Worm (Caenorhabditis elegans) whole organism, young adult: ENCODE results near the gene C50C3.1.
A peak's percentile ranks its signal among the peaks of the same experiment; 100 is the strongest.

Experiments used
- B0261.1 ChIP-seq: sonication (generic microtip); optimal IDR thresholded peaks from 2 replicates; lab custom pipeline; 2016; ENCODE audit warnings: mild to moderate bottlenecking, missing genetic modification characterization, moderate library complexity, missing compliant biosample characterization
- B0336.3 ChIP-seq: fragments of 200-800 bp; sonication (Bioruptor generic); IDR thresholded peaks from 2 replicates; pipeline ENCODE4 v1.3.6; 2022; ENCODE audit warnings: missing genetic modification characterization, missing compliant biosample characterization
- F10E7.11 ChIP-seq: sonication (generic microtip); optimal IDR thresholded peaks from 2 replicates; lab custom pipeline; 2017; ENCODE audit warnings: mild to moderate bottlenecking, missing genetic modification characterization, moderate library complexity, missing compliant biosample characterization
- F22D6.2 ChIP-seq: sonication (generic microtip); optimal IDR thresholded peaks from 2 replicates; lab custom pipeline; 2016; ENCODE audit warnings: mild to moderate bottlenecking, missing genetic modification characterization, missing compliant biosample characterization
- F23B12.7 ChIP-seq: sonication (generic microtip); optimal IDR thresholded peaks from 2 replicates; lab custom pipeline; 2017; ENCODE audit warnings: missing genetic modification characterization, mild to moderate bottlenecking, missing compliant biosample characterization, antibody characterized with exemption, moderate library complexity; ENCODE audit not compliant: insufficient read depth
- F33H1.4 ChIP-seq: fragments of 200-800 bp; sonication (Bioruptor generic); IDR thresholded peaks from 2 replicates; pipeline ENCODE4 v1.3.6; 2022; ENCODE audit warnings: missing genetic modification reagents, missing genetic modification characterization, missing compliant biosample characterization
- F39B2.1 ChIP-seq: fragments of 200-800 bp; sonication (Bioruptor generic); IDR thresholded peaks from 2 replicates; pipeline ENCODE4 v1.3.6; 2022; ENCODE audit warnings: missing genetic modification reagents, missing genetic modification characterization, missing compliant biosample characterization
- F49E8.2 ChIP-seq: sonication (generic microtip); optimal IDR thresholded peaks from 3 replicates; lab custom pipeline; 2017; ENCODE audit warnings: missing genetic modification characterization, mild to moderate bottlenecking, missing compliant biosample characterization, antibody characterized with exemption, moderate library complexity; ENCODE audit not compliant: insufficient read depth
- K12H6.12 ChIP-seq: fragments of 200-800 bp; sonication (Bioruptor generic); optimal IDR thresholded peaks from 2 replicates; lab custom pipeline; 2018; ENCODE audit warnings: mild to moderate bottlenecking, missing genetic modification characterization, missing compliant biosample characterization
- T26A5.8 ChIP-seq: sonication (generic microtip); optimal IDR thresholded peaks from 2 replicates; lab custom pipeline; 2016; ENCODE audit warnings: missing genetic modification characterization, missing compliant biosample characterization
- Y53F4B.3 ChIP-seq: fragments of 200-800 bp; sonication (Bioruptor generic); IDR thresholded peaks from 2 replicates; pipeline ENCODE4 v1.3.6; 2022; ENCODE audit warnings: missing genetic modification reagents, missing genetic modification characterization, missing compliant biosample characterization
- Y56A3A.18 ChIP-seq: fragments of 200-800 bp; sonication (Bioruptor generic); IDR thresholded peaks from 2 replicates; pipeline ENCODE4 v1.3.6; 2022; ENCODE audit warnings: missing genetic modification reagents, missing genetic modification characterization, missing compliant biosample characterization
- Y79H2A.3 ChIP-seq: fragments of 200-800 bp; sonication (Bioruptor generic); conservative IDR thresholded peaks from 2 replicates; pipeline ENCODE4 v1.3.6; 2022; ENCODE audit warnings: missing genetic modification reagents, missing genetic modification characterization, missing compliant biosample characterization
- aptf-2 ChIP-seq: fragments of 200-800 bp; sonication (Bioruptor generic); conservative IDR thresholded peaks from 2 replicates; pipeline ENCODE4 v1.3.6; 2022; ENCODE audit warnings: missing genetic modification reagents, missing genetic modification characterization, missing compliant biosample characterization
- bed-2 ChIP-seq: fragments of 200-800 bp; sonication (Bioruptor generic); IDR thresholded peaks from 2 replicates; pipeline ENCODE4 v1.3.6; 2022; ENCODE audit warnings: missing genetic modification reagents, missing genetic modification characterization, missing compliant biosample characterization
- ccch-3 ChIP-seq: fragments of 200-800 bp; sonication (Bioruptor generic); optimal IDR thresholded peaks from 2 replicates; lab custom pipeline; 2018; ENCODE audit warnings: mild to moderate bottlenecking, missing genetic modification characterization, missing compliant biosample characterization
- cebp-1 ChIP-seq, 2 experiments: fragments of 200-800 bp in 1 of 2; sonication (Bioruptor generic) in 1 of 2; sonication (generic microtip) in 1 of 2; IDR thresholded peaks in 1 of 2; optimal IDR thresholded peaks in 1 of 2; 2 replicates each; pipeline versions ENCODE4 v1.3.6 to Lab custom; 2017 to 2022; ENCODE audit warnings: missing compliant biosample characterization in 2 of 2, missing genetic modification characterization in 2 of 2, mild to moderate bottlenecking in 1 of 2, missing genetic modification reagents in 1 of 2, moderate library complexity in 1 of 2
- chd-7 ChIP-seq: sonication (generic microtip); optimal IDR thresholded peaks from 2 replicates; lab custom pipeline; 2016; ENCODE audit warnings: mild to moderate bottlenecking, missing genetic modification characterization, moderate library complexity, missing compliant biosample characterization
- efl-1 ChIP-seq: fragments of 150-350 bp; optimal IDR thresholded peaks from 2 replicates; lab custom pipeline; 2014; ENCODE audit warnings: missing biosample characterization, missing genetic modification reagents, missing genetic modification characterization
- egl-44 ChIP-seq: fragments of 200-800 bp; sonication (Bioruptor generic); IDR thresholded peaks from 2 replicates; pipeline ENCODE4 v1.3.6; 2022; ENCODE audit warnings: missing genetic modification reagents, missing genetic modification characterization, missing compliant biosample characterization
- ekl-4 ChIP-seq: fragments of 200-800 bp; sonication (Bioruptor generic); IDR thresholded peaks from 2 replicates; pipeline ENCODE4 v1.3.6; 2022; ENCODE audit warnings: missing genetic modification reagents, missing genetic modification characterization, missing compliant biosample characterization
- him-1 ChIP-seq: sonication (generic microtip); optimal IDR thresholded peaks from 2 replicates; lab custom pipeline; 2016; ENCODE audit warnings: missing genotype, missing genetic modification reagents, missing genetic modification characterization, missing compliant biosample characterization
- hrde-1 ChIP-seq: sonication (generic microtip); optimal IDR thresholded peaks from 2 replicates; lab custom pipeline; 2016; ENCODE audit warnings: missing genetic modification characterization, mild to moderate bottlenecking, missing compliant biosample characterization, moderate library complexity, missing genotype, missing genetic modification reagents, borderline replicate concordance
- hsf-1 ChIP-seq: fragments of 200-800 bp; sonication (Bioruptor generic); IDR thresholded peaks from 2 replicates; pipeline ENCODE4 v1.3.6; 2022; ENCODE audit warnings: missing genetic modification reagents, missing genetic modification characterization, missing compliant biosample characterization
- lin-26 ChIP-seq: fragments of 200-800 bp; sonication (Bioruptor generic); IDR thresholded peaks from 2 replicates; pipeline ENCODE4 v1.3.6; 2022; ENCODE audit warnings: missing genetic modification reagents, missing genetic modification characterization, missing compliant biosample characterization
- lin-54 ChIP-seq: fragments of 200-800 bp; sonication (Bioruptor generic); optimal IDR thresholded peaks from 2 replicates; lab custom pipeline; 2018; ENCODE audit warnings: mild to moderate bottlenecking, missing genetic modification characterization, missing compliant biosample characterization
- madf-10 ChIP-seq: sonication (generic microtip); optimal IDR thresholded peaks from 2 replicates; lab custom pipeline; 2016; ENCODE audit warnings: mild to moderate bottlenecking, missing genetic modification characterization, missing compliant biosample characterization
- madf-3 ChIP-seq: fragments of 200-800 bp; sonication (Bioruptor generic); IDR thresholded peaks from 2 replicates; pipeline ENCODE4 v1.3.6; 2022; ENCODE audit warnings: missing genetic modification reagents, missing genetic modification characterization, missing compliant biosample characterization
- madf-6 ChIP-seq: fragments of 200-800 bp; sonication (Bioruptor generic); IDR thresholded peaks from 2 replicates; pipeline ENCODE4 v1.3.6; 2022; ENCODE audit warnings: missing genetic modification reagents, missing genetic modification characterization, missing compliant biosample characterization
- mcd-1 ChIP-seq: fragments of 200-800 bp; sonication (Bioruptor generic); IDR thresholded peaks from 2 replicates; pipeline ENCODE4 v1.3.6; 2022; ENCODE audit warnings: missing genetic modification reagents, missing genetic modification characterization, missing compliant biosample characterization
- mel-28 ChIP-seq: sonication (generic microtip); optimal IDR thresholded peaks from 2 replicates; lab custom pipeline; 2016; ENCODE audit warnings: borderline replicate concordance, mild to moderate bottlenecking, missing genetic modification characterization, missing compliant biosample characterization
- nfya-1 ChIP-seq: sonication (generic microtip); optimal IDR thresholded peaks from 2 replicates; lab custom pipeline; 2017; ENCODE audit warnings: antibody characterized with exemption, missing compliant biosample characterization, missing genetic modification characterization, borderline replicate concordance; ENCODE audit not compliant: insufficient read depth
- nhr-90 ChIP-seq: sonication (generic microtip); optimal IDR thresholded peaks from 2 replicates; lab custom pipeline; 2016; ENCODE audit warnings: missing genotype, mild to moderate bottlenecking, missing genetic modification characterization, missing compliant biosample characterization
- repo-1 ChIP-seq: sonication (generic microtip); optimal IDR thresholded peaks from 2 replicates; lab custom pipeline; 2017; ENCODE audit warnings: mild to moderate bottlenecking, missing genetic modification characterization, missing compliant biosample characterization
- rpc-1 ChIP-seq, 2 experiments: fragments of 150-350 bp in 1 of 2; sonication (generic microtip) in 1 of 2; optimal IDR thresholded peaks; 2 replicates each; lab custom pipeline; 2014 to 2018; ENCODE audit warnings: missing biosample characterization in 1 of 2, missing genetic modification characterization in 1 of 2, missing genetic modification reagents in 1 of 2, missing genotype in 1 of 2
- sdz-38 ChIP-seq: sonication (generic microtip); optimal IDR thresholded peaks from 2 replicates; lab custom pipeline; 2016; ENCODE audit warnings: missing genotype, missing genetic modification characterization, missing compliant biosample characterization
- sea-2 ChIP-seq: fragments of 200-800 bp; sonication (Bioruptor generic); IDR thresholded peaks from 2 replicates; pipeline ENCODE4 v1.3.6; 2022; ENCODE audit warnings: missing genetic modification characterization, missing compliant biosample characterization
- snpc-1.3 ChIP-seq: sonication (generic microtip); optimal IDR thresholded peaks from 2 replicates; lab custom pipeline; 2017; ENCODE audit warnings: missing genetic modification characterization, mild to moderate bottlenecking, missing compliant biosample characterization, antibody characterized with exemption, moderate library complexity, missing genotype, missing genetic modification reagents; ENCODE audit not compliant: insufficient read depth
- snpc-3.4 ChIP-seq: sonication (generic microtip); optimal IDR thresholded peaks from 2 replicates; lab custom pipeline; 2017; ENCODE audit warnings: missing genetic modification characterization, mild to moderate bottlenecking, missing compliant biosample characterization, antibody characterized with exemption, moderate library complexity, missing genotype, missing genetic modification reagents
- snpc-4 ChIP-seq, 5 experiments: fragments of 150-350 bp in 1 of 5; sonication (generic microtip) in 4 of 5; optimal IDR thresholded peaks; 2 replicates each; lab custom pipeline; 2014 to 2018; ENCODE audit warnings: missing genetic modification characterization in 5 of 5, missing biosample characterization in 3 of 5, antibody characterized with exemption in 2 of 5, mild to moderate bottlenecking in 2 of 5, missing compliant biosample characterization in 2 of 5, missing genotype in 2 of 5, moderate library complexity in 2 of 5, missing genetic modification reagents in 1 of 5
- tbx-9 ChIP-seq: sonication (generic microtip); optimal IDR thresholded peaks from 2 replicates; lab custom pipeline; 2016; ENCODE audit warnings: borderline replicate concordance, missing genetic modification characterization, inconsistent platforms, missing compliant biosample characterization
- tlf-1 ChIP-seq: fragments of 200-800 bp; sonication (Bioruptor generic); optimal IDR thresholded peaks from 2 replicates; lab custom pipeline; 2018; ENCODE audit warnings: mild to moderate bottlenecking, missing genetic modification characterization, missing compliant biosample characterization
- zim-3 ChIP-seq: sonication (generic microtip); optimal IDR thresholded peaks from 2 replicates; lab custom pipeline; 2017; ENCODE audit warnings: mild to moderate bottlenecking, missing genetic modification characterization, moderate library complexity, missing compliant biosample characterization
- ztf-25 ChIP-seq: fragments of 200-800 bp; sonication (Bioruptor generic); IDR thresholded peaks from 2 replicates; pipeline ENCODE4 v1.3.6; 2022; ENCODE audit warnings: missing genetic modification reagents, missing genetic modification characterization, missing compliant biosample characterization

C50C3.1 gene

DNA sequence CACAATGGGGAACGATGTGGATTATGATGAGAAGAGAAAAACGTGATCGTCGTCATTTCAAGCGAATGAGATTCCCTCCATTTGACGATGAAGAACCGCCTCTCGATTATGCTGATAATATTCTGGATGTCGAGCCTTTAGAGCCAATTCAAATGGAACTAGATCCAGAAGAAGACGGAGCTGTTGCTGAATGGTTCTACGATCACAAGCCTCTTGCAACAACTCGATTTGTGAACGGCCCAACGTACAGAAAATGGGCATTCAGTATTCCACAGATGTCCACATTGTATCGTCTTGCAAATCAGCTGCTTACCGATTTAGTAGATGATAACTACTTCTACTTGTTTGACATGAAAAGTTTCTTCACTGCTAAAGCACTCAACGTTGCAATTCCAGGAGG is 27.0 kb upstream of the C50C3.1 start:
- TF ChIP-seq chd-7 (tag; lab: Kevin White, UChicago) (no peak), F33H1.4 (GFP tag; lab: Robert Waterston, UW) (no peak), F39B2.1 (no peak)

- TF ChIP-seq repo-1 (tag; lab: Kevin White, UChicago) = no peak
- no peak for TF ChIP-seq nfya-1 (tag; lab: Kevin White, UChicago)
- no peak for TF ChIP-seq ekl-4
- TF ChIP-seq mel-28 (tag; lab: Kevin White, UChicago) = no peak
- TF ChIP-seq tbx-9 = no peak
- TF ChIP-seq sdz-38 (tag; lab: Kevin White, UChicago) = no peak
- no peak for TF ChIP-seq efl-1 (GFP tag; lab: Kevin White, UChicago)
- TF ChIP-seq chd-7 (tag; lab: Kevin White, UChicago) = no peak
- no peak for TF ChIP-seq F23B12.7
- TF ChIP-seq him-1 (tag; lab: Kevin White, UChicago) = no peak
- peak; percentile 10 for TF ChIP-seq snpc-4 (GFP tag; optimal IDR thresholded peaks at IDR 0.05; lab: Kevin White, UChicago)
- TF ChIP-seq snpc-4 (tag; optimal IDR thresholded peaks at IDR 0.05; lab: Kevin White, UChicago) = no peak
- TF ChIP-seq nhr-90 (tag; lab: Kevin White, UChicago) = no peak
- TF ChIP-seq hrde-1 (tag; lab: Kevin White, UChicago) = peak; percentile 17
- no peak for TF ChIP-seq sea-2 (GFP tag; lab: Robert Waterston, UW)
- TF ChIP-seq mcd-1 (GFP tag; lab: Robert Waterston, UW) = no peak
- no peak for TF ChIP-seq F10E7.11 (tag; lab: Kevin White, UChicago)
- no peak for TF ChIP-seq B0336.3 (GFP tag; lab: Robert Waterston, UW)
- no peak for TF ChIP-seq zim-3 (tag; lab: Kevin White, UChicago)
- TF ChIP-seq B0261.1 (tag; lab: Kevin White, UChicago) = no peak
- TF ChIP-seq cebp-1 (GFP tag; IDR thresholded peaks at IDR 0.05; lab: Robert Waterston, UW) = no peak
- no peak for TF ChIP-seq cebp-1 (tag; optimal IDR thresholded peaks at IDR 0.05; lab: Kevin White, UChicago)
- no peak for TF ChIP-seq ccch-3 (GFP tag; lab: Kevin White, UChicago)
- no peak for TF ChIP-seq lin-54
- no peak for TF ChIP-seq rpc-1 (optimal IDR thresholded peaks at IDR 0.05; lab: Kevin White, UChicago)
- no peak for TF ChIP-seq rpc-1 (tag; optimal IDR thresholded peaks at IDR 0.05; lab: Kevin White, UChicago)
- TF ChIP-seq snpc-1.3 (tag; lab: Kevin White, UChicago) = no peak
- TF ChIP-seq T26A5.8 = no peak
- no peak for TF ChIP-seq F22D6.2
- TF ChIP-seq bed-2 (GFP tag; lab: Robert Waterston, UW) = no peak
- TF ChIP-seq ztf-25 = no peak
- TF ChIP-seq hsf-1 (GFP tag; lab: Robert Waterston, UW) = peak; percentile 14; the same call in 1 of the 2 replicates
- TF ChIP-seq K12H6.12 = no peak
- TF ChIP-seq madf-6 (GFP tag; lab: Robert Waterston, UW) = peak; percentile 23; the same call in 1 of the 2 replicates
- no peak for TF ChIP-seq Y53F4B.3 (GFP tag; lab: Robert Waterston, UW)
- TF ChIP-seq madf-10 (tag; lab: Kevin White, UChicago) = no peak
- peak; percentile 41; the same call in 1 of the 2 replicates for TF ChIP-seq lin-26 (GFP tag; lab: Robert Waterston, UW)
- TF ChIP-seq Y79H2A.3 (GFP tag; lab: Robert Waterston, UW) = 0 out of 2 replicates have a peak, but pooled peaks have one; percentile 31
- TF ChIP-seq snpc-3.4 (tag; lab: Kevin White, UChicago) = no peak
- no peak for TF ChIP-seq egl-44 (GFP tag; lab: Robert Waterston, UW)
- TF ChIP-seq F49E8.2 (tag; lab: Kevin White, UChicago) = peak; percentile 9
- TF ChIP-seq Y56A3A.18 (GFP tag; lab: Robert Waterston, UW) = no peak
- no peak for TF ChIP-seq tlf-1 (GFP tag; lab: Kevin White, UChicago)
- TF ChIP-seq aptf-2 (GFP tag; lab: Robert Waterston, UW) = no peak
- 0 out of 2 replicates have a peak, but pooled peaks have one; percentile 22 for TF ChIP-seq madf-3 (GFP tag; lab: Robert Waterston, UW)
Measured at ce11 chrIII:8172609-8173133, 19.1 kb upstream of the C50C3.1 start.
